Worm (Caenorhabditis elegans) whole organism, early embryonic: ENCODE data around the gene F26G1.9.

ENCODE experiments used
- B0310.2 ChIP-seq: sonication (generic microtip); optimal IDR thresholded peaks from 2 replicates; lab custom pipeline; 2016; ENCODE audit warnings: mild to moderate bottlenecking, missing genetic modification characterization, missing compliant biosample characterization
- F13C5.2 ChIP-seq: sonication (generic microtip); optimal IDR thresholded peaks from 2 replicates; lab custom pipeline; 2017; ENCODE audit warnings: mild to moderate bottlenecking, missing genetic modification characterization, inconsistent platforms, missing compliant biosample characterization
- aly-1 ChIP-seq: sonication (generic microtip); optimal IDR thresholded peaks from 2 replicates; lab custom pipeline; 2016; ENCODE audit warnings: missing genetic modification characterization, missing compliant biosample characterization
- ama-1 ChIP-seq: fragments of 150-350 bp; optimal IDR thresholded peaks from 2 replicates; lab custom pipeline; 2014
- ceh-13 ChIP-seq: fragments of 200-800 bp; sonication (Bioruptor generic); optimal IDR thresholded peaks from 2 replicates; lab custom pipeline; 2018; ENCODE audit warnings: mild to moderate bottlenecking, missing genetic modification characterization, missing compliant biosample characterization
- ceh-36 ChIP-seq: sonication (generic microtip); optimal IDR thresholded peaks from 2 replicates; lab custom pipeline; 2016; ENCODE audit warnings: missing genetic modification characterization, inconsistent platforms, missing compliant biosample characterization
- ets-7 ChIP-seq: sonication (generic microtip); optimal IDR thresholded peaks from 2 replicates; lab custom pipeline; 2016; ENCODE audit warnings: missing genotype, missing genetic modification characterization, missing compliant biosample characterization
- flt-1 ChIP-seq: fragments of 200-800 bp; sonication (Bioruptor generic); IDR thresholded peaks from 2 replicates; pipeline ENCODE4 v1.3.6; 2022; ENCODE audit warnings: missing genetic modification characterization, missing compliant biosample characterization
- hmbx-1 ChIP-seq: sonication (generic microtip); optimal IDR thresholded peaks from 2 replicates; lab custom pipeline; 2016; ENCODE audit warnings: mild to moderate bottlenecking, missing genetic modification characterization, missing compliant biosample characterization
- hmg-4 ChIP-seq: fragments of 200-800 bp; sonication (Bioruptor generic); optimal IDR thresholded peaks from 2 replicates; lab custom pipeline; 2018; ENCODE audit warnings: mild to moderate bottlenecking, missing genetic modification characterization, missing compliant biosample characterization
- hnd-1 ChIP-seq: sonication (generic microtip); optimal IDR thresholded peaks from 2 replicates; lab custom pipeline; 2016; ENCODE audit warnings: missing genetic modification characterization, missing compliant biosample characterization
- pes-1 ChIP-seq: fragments of 200-800 bp; sonication (Bioruptor generic); IDR thresholded peaks from 2 replicates; pipeline ENCODE4 v1.3.6; 2022; ENCODE audit warnings: missing genetic modification reagents, missing genetic modification characterization, missing compliant biosample characterization
- scrt-1 ChIP-seq: fragments of 200-800 bp; sonication (Bioruptor generic); IDR thresholded peaks from 2 replicates; pipeline ENCODE4 v1.3.6; 2022; ENCODE audit warnings: missing genetic modification characterization, missing compliant biosample characterization
- sea-1 ChIP-seq: fragments of 200-800 bp; sonication (Bioruptor generic); conservative IDR thresholded peaks from 2 replicates; pipeline ENCODE4 v1.3.6; 2022; ENCODE audit warnings: missing genetic modification characterization, missing compliant biosample characterization
- tbx-11 ChIP-seq: fragments of 200-800 bp; sonication (Bioruptor generic); IDR thresholded peaks from 2 replicates; pipeline ENCODE4 v1.3.6; 2022; ENCODE audit warnings: missing genetic modification characterization, missing compliant biosample characterization
- tbx-37 ChIP-seq: fragments of 200-800 bp; sonication (Bioruptor generic); conservative IDR thresholded peaks from 2 replicates; pipeline ENCODE4 v1.3.6; 2022; ENCODE audit warnings: missing genetic modification reagents, missing genetic modification characterization, missing compliant biosample characterization
- tra-4 ChIP-seq: sonication (generic microtip); optimal IDR thresholded peaks from 2 replicates; lab custom pipeline; 2017; ENCODE audit warnings: missing genetic modification characterization, missing compliant biosample characterization

Gene F26G1.9

ce11 chrII:4748374-4748773 lies 25.4 kb downstream of the F26G1.9 start:
- TF ChIP-seq B0310.2 (tag; lab: Kevin White, UChicago) = no peak
- no peak for TF ChIP-seq hmbx-1 (tag; lab: Kevin White, UChicago)
- no peak for TF ChIP-seq tbx-11 (GFP tag; lab: Robert Waterston, UW)
- no peak for TF ChIP-seq ceh-36 (tag; lab: Kevin White, UChicago)
- TF ChIP-seq scrt-1 (GFP tag; lab: Robert Waterston, UW) = no peak
- no peak for TF ChIP-seq flt-1 (GFP tag; lab: Robert Waterston, UW)
- TF ChIP-seq sea-1 = no peak
- TF ChIP-seq ceh-13 (GFP tag; lab: Kevin White, UChicago) = no peak

ce11 chrII:4747697-4748096 lies 26.1 kb downstream of the F26G1.9 start:
- no peak for TF ChIP-seq F13C5.2 (tag; lab: Kevin White, UChicago)
- TF ChIP-seq flt-1 (GFP tag; lab: Robert Waterston, UW) = no peak
- no peak for TF ChIP-seq ceh-36 (tag; lab: Kevin White, UChicago)
- TF ChIP-seq hmg-4 (GFP tag; lab: Kevin White, UChicago) = no peak
- TF ChIP-seq scrt-1 (GFP tag; lab: Robert Waterston, UW) = no peak
- TF ChIP-seq ama-1 (lab: Kevin White, UChicago) = no peak
- TF ChIP-seq hmbx-1 (tag; lab: Kevin White, UChicago) = no peak
- TF ChIP-seq ets-7 (tag; lab: Kevin White, UChicago) = no peak
- TF ChIP-seq ceh-13 (GFP tag; lab: Kevin White, UChicago) = no peak
- TF ChIP-seq pes-1 (GFP tag; lab: Robert Waterston, UW) = no peak

ce11 chrII:4747063-4747462 lies 26.7 kb downstream of the F26G1.9 start:
- TF ChIP-seq tbx-37 (GFP tag; lab: Robert Waterston, UW) = no peak
- TF ChIP-seq aly-1 (tag; lab: Kevin White, UChicago) = no peak
- TF ChIP-seq scrt-1 (GFP tag; lab: Robert Waterston, UW) = no peak
- TF ChIP-seq ceh-13 (GFP tag; lab: Kevin White, UChicago) = no peak
- no peak for TF ChIP-seq hmbx-1 (tag; lab: Kevin White, UChicago)
- TF ChIP-seq F13C5.2 (tag; lab: Kevin White, UChicago) = no peak
- TF ChIP-seq ets-7 (tag; lab: Kevin White, UChicago) = no peak
- TF ChIP-seq pes-1 (GFP tag; lab: Robert Waterston, UW) = no peak

ce11 chrII:4745281-4745680 lies 28.5 kb downstream of the F26G1.9 start:
- TF ChIP-seq scrt-1 (GFP tag; lab: Robert Waterston, UW) = no peak
- no peak for TF ChIP-seq aly-1 (tag; lab: Kevin White, UChicago)
- TF ChIP-seq ama-1 (lab: Kevin White, UChicago) = no peak
- TF ChIP-seq tra-4 = no peak
- TF ChIP-seq B0310.2 (tag; lab: Kevin White, UChicago) = no peak
- no peak for TF ChIP-seq hmg-4 (GFP tag; lab: Kevin White, UChicago)
- no peak for TF ChIP-seq ceh-13 (GFP tag; lab: Kevin White, UChicago)
- no peak for TF ChIP-seq F13C5.2 (tag; lab: Kevin White, UChicago)
- no peak for TF ChIP-seq sea-1
- TF ChIP-seq ets-7 (tag; lab: Kevin White, UChicago) = no peak
- TF ChIP-seq hnd-1 = no peak
- no peak for TF ChIP-seq flt-1 (GFP tag; lab: Robert Waterston, UW)
- TF ChIP-seq hmbx-1 (tag; lab: Kevin White, UChicago) = no peak
- TF ChIP-seq tbx-11 (GFP tag; lab: Robert Waterston, UW) = no peak
- TF ChIP-seq pes-1 (GFP tag; lab: Robert Waterston, UW) = no peak
- TF ChIP-seq tbx-37 (GFP tag; lab: Robert Waterston, UW) = no peak
- TF ChIP-seq ceh-36 (tag; lab: Kevin White, UChicago) = no peak

ce11 chrII:4741527-4742187 lies 32.1 kb downstream of the F26G1.9 start, which contains the start of gene acs-11:
Gene acs-11 (plus strand): TSS chrII:4742137.
- no peak for TF ChIP-seq hnd-1
- TF ChIP-seq F13C5.2 (tag; lab: Kevin White, UChicago) = no peak
- no peak for TF ChIP-seq B0310.2 (tag; lab: Kevin White, UChicago)
- TF ChIP-seq ceh-36 (tag; lab: Kevin White, UChicago) = no peak
- TF ChIP-seq ceh-13 (GFP tag; lab: Kevin White, UChicago) = no peak
- TF ChIP-seq aly-1 (tag; lab: Kevin White, UChicago) = no peak
- TF ChIP-seq tra-4 = no peak
- TF ChIP-seq flt-1 (GFP tag; lab: Robert Waterston, UW) = no peak
- no peak for TF ChIP-seq tbx-37 (GFP tag; lab: Robert Waterston, UW)
- TF ChIP-seq hmbx-1 (tag; lab: Kevin White, UChicago) = no peak
- TF ChIP-seq ets-7 (tag; lab: Kevin White, UChicago) = no peak
- TF ChIP-seq tbx-11 (GFP tag; lab: Robert Waterston, UW) = no peak
- TF ChIP-seq ama-1 (lab: Kevin White, UChicago) = no peak
- TF ChIP-seq sea-1 = no peak
- TF ChIP-seq pes-1 (GFP tag; lab: Robert Waterston, UW) = no peak
- TF ChIP-seq hmg-4 (GFP tag; lab: Kevin White, UChicago) = no peak
- TF ChIP-seq scrt-1 (GFP tag; lab: Robert Waterston, UW) = no peak

- TF ChIP-seq ceh-36 (tag; lab: Kevin White, UChicago) (no peak), flt-1 (GFP tag; lab: Robert Waterston, UW) (no peak), scrt-1 (GFP tag; lab: Robert Waterston, UW) (no peak), tbx-37 (GFP tag; lab: Robert Waterston, UW) (peak; percentile 92), hmg-4 (GFP tag; lab: Kevin White, UChicago) (peak; percentile 69), B0310.2 (tag; lab: Kevin White, UChicago) (no peak), sea-1 (no peak), tbx-11 (GFP tag; lab: Robert Waterston, UW) (no peak), ets-7 (tag; lab: Kevin White, UChicago) (peak; percentile 49), F13C5.2 (tag; lab: Kevin White, UChicago) (peak; percentile 40), ama-1 (lab: Kevin White, UChicago) (no peak), pes-1 (GFP tag; lab: Robert Waterston, UW) (peak; percentile 71; the same call in 1 of the 2 replicates), ceh-13 (GFP tag; lab: Kevin White, UChicago) (no peak), hnd-1 (no peak), aly-1 (tag; lab: Kevin White, UChicago) (no peak), hmbx-1 (tag; lab: Kevin White, UChicago) (no peak), tra-4 (no peak)
Measured at ce11 chrII:4739984-4740462, 33.8 kb downstream of the F26G1.9 start, which contains the start of gene eas-1. Gene eas-1 (plus strand): TSS chrII:4740412.
